Fruit fly (Drosophila melanogaster) Kc167 (cell line): Measurements from ENCODE around the gene CG31883.

Experiments used
- Myc ChIP-seq: fragments of >200 bp; optimal IDR thresholded peaks from 2 replicates; lab custom pipeline; 2017; ENCODE audit warnings: missing external identifiers
- Sin3A ChIP-seq: fragments of >200 bp; optimal IDR thresholded peaks from 2 replicates; lab custom pipeline; 2018; ENCODE audit warnings: missing external identifiers
- h ChIP-seq: fragments of >200 bp; optimal IDR thresholded peaks from 3 replicates; lab custom pipeline; 2018; ENCODE audit warnings: missing external identifiers
- insv ChIP-seq: fragments of >200 bp; optimal IDR thresholded peaks from 3 replicates; lab custom pipeline; 2018; ENCODE audit warnings: missing external identifiers
- psq ChIP-seq: fragments of >200 bp; optimal IDR thresholded peaks from 2 replicates; lab custom pipeline; 2017; ENCODE audit warnings: missing external identifiers
- ttk ChIP-seq: sonication (Bioruptor generic); optimal IDR thresholded peaks from 2 replicates; lab custom pipeline; 2017; ENCODE audit warnings: missing external identifiers

Gene CG31883

dm6 chr2L:9528215-9528614 lies at the start of gene CG31883:
Gene CG31883 (plus strand): TSS chr2L:9528515.
- TF ChIP-seq Myc (no peak), Sin3A (lab: Kevin White, UChicago) (no peak), h (no peak), insv (lab: Kevin White, UChicago) (no peak), ttk (lab: Kevin White, UChicago) (no peak), psq (lab: Kevin White, UChicago) (no peak)

dm6 chr2L:9487468-9487867 lies 40.8 kb upstream of the CG31883 start:
- TF ChIP-seq Myc (no peak), h (no peak), Sin3A (lab: Kevin White, UChicago) (no peak), insv (lab: Kevin White, UChicago) (no peak), psq (lab: Kevin White, UChicago) (no peak), ttk (lab: Kevin White, UChicago) (no peak)

- TF ChIP-seq Sin3A (lab: Kevin White, UChicago) (no peak), h (no peak), insv (lab: Kevin White, UChicago) (no peak), ttk (lab: Kevin White, UChicago) (no peak), Myc (no peak)
Observed at dm6 chr2L:9490788-9491187, 37.5 kb upstream of the CG31883 start.

- TF ChIP-seq insv (lab: Kevin White, UChicago): no peak
- TF ChIP-seq psq (lab: Kevin White, UChicago): no peak
- TF ChIP-seq Myc: no peak
- no peak for TF ChIP-seq Sin3A (lab: Kevin White, UChicago)
- TF ChIP-seq h: no peak
- TF ChIP-seq ttk (lab: Kevin White, UChicago): no peak
Observed at dm6 chr2L:9493375-9494263, 34.7 kb upstream of the CG31883 start.

DNA sequence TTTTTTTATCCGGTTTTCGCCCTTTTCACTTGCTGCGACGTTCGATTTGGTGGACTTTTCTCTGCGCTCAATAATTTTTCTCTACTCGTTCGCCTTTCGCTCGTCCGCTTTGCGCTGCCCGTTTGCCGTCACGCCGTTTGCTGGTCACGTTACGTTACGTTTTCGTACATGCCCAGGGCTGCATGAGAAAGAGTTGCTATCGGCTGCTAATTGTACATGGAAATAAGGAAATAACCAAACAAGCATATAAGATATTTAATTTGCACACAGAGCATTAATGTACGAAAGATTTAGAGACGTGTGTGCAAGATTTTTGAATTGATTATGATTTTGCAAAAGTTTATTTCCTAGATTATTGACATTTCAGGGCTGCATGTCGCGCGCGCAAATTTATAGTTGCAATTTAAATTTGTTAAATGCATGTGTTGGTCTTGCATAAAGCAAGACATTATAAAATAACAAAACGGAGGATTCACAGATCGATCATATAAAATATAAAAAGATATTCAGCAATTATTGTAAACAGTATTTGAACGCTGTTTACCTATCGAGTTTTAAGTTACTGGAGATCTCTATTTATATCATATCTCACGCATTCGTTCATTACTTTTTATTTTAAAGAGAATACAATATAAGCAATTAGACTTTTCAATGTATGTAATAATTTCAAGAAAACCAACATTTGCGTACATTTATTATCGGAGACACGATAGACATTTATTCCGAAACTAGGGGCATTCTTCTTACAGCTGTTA lies 33.5 kb upstream of the CG31883 start, which contains the start of gene Gdi:
Gdi (minus strand) TSS at position 214 of the 755 bp plus-strand sequence.
- TF ChIP-seq insv (lab: Kevin White, UChicago): no peak
- TF ChIP-seq psq (lab: Kevin White, UChicago): no peak
- TF ChIP-seq h: no peak
- TF ChIP-seq ttk (lab: Kevin White, UChicago): no peak
- TF ChIP-seq Sin3A (lab: Kevin White, UChicago): no peak
- no peak for TF ChIP-seq Myc

- TF ChIP-seq psq (lab: Kevin White, UChicago) (no peak), ttk (lab: Kevin White, UChicago) (no peak), h (no peak), Sin3A (lab: Kevin White, UChicago) (no peak), insv (lab: Kevin White, UChicago) (no peak), Myc (no peak)
Observed at dm6 chr2L:9495418-9495779, 32.9 kb upstream of the CG31883 start, which contains the start of gene CG33298. Gene CG33298 (plus strand): TSS chr2L:9495474.

DNA sequence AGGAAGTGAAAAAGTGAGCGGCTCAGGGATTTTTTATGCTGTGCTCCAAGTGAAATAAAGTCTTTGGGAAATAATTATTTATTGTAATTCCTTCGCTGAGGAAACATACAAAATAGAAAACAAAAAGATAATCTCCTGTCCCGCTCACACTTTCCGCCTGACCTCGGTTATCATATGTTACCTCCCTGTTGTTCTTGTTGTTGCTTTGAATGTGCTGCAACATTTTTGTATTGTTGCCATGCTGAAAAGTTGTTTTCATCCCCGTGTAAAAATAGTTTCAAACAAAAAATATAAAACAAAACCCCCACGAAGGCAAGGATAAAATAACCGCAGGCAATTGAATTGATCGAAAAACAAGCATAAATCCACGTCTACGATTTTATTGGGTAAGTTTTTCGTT lies 32.4 kb upstream of the CG31883 start:
- TF ChIP-seq insv (lab: Kevin White, UChicago) (no peak), h (no peak), ttk (lab: Kevin White, UChicago) (no peak), Myc (no peak), Sin3A (lab: Kevin White, UChicago) (no peak), psq (lab: Kevin White, UChicago) (no peak)

DNA sequence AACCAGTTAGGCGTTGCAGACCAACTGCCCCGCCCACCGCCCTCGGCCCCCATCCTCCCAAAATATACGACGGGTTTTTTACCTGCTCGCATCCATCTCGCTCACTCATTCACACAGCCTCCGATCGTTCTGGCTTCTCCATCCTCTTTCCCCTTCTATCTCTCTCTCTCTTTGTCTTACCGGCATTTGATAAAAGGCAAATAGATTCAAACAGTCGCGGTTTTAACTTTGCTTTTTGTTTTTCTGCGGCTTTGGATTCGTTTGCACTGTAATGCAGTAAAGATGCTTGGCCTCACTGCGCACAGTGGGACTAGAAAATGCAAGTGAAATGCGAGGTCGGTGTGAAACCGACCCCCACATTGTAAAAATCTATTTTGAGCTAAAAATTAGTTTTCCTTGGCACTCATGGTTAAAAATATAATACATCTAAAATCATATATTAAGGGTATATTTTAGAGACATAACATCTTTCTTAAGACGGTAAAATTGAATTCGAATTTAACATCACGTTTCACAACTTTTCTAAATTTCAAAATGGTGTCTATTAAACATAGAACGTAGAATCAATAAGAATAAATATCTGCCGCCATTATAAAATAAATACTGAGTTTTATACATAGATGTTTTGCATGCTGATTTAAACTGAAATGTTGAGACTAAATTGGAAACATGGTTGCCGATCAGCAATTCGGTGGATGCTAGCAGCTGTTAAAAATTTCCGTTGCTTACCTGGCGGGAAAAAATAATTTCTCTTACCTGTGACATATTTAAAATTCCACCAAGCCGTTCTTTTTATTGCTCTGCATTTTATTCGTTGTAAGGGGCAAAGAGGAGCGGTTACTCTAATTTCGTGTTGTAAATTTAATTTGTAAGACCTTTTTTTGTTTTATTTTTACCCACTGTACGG lies 31.7 kb upstream of the CG31883 start:
- TF ChIP-seq ttk (lab: Kevin White, UChicago): no peak
- TF ChIP-seq Sin3A (lab: Kevin White, UChicago): no peak
- TF ChIP-seq psq (lab: Kevin White, UChicago): no peak
- TF ChIP-seq h: no peak
- no peak for TF ChIP-seq Myc
- TF ChIP-seq insv (lab: Kevin White, UChicago): no peak

DNA sequence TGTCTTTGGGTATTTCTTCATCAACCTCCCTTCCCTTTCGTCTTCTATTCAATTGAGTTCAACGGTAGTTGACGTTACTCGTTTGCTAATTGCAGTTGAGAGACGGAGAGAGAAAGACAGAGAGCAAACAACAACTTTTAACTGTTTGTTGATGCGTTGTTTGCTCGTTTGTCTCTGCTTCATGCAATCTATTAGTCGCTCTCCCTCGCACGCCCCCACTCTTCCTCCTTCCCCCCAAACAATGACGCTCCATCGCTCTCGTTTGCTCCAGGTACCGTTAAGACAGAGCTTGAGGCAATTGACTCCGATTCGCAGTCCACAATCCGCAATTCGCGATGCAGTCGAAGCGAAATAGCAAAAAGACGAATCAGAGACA lies 31.0 kb upstream of the CG31883 start:
- TF ChIP-seq ttk (lab: Kevin White, UChicago) (no peak), Myc (no peak), insv (lab: Kevin White, UChicago) (no peak)

DNA sequence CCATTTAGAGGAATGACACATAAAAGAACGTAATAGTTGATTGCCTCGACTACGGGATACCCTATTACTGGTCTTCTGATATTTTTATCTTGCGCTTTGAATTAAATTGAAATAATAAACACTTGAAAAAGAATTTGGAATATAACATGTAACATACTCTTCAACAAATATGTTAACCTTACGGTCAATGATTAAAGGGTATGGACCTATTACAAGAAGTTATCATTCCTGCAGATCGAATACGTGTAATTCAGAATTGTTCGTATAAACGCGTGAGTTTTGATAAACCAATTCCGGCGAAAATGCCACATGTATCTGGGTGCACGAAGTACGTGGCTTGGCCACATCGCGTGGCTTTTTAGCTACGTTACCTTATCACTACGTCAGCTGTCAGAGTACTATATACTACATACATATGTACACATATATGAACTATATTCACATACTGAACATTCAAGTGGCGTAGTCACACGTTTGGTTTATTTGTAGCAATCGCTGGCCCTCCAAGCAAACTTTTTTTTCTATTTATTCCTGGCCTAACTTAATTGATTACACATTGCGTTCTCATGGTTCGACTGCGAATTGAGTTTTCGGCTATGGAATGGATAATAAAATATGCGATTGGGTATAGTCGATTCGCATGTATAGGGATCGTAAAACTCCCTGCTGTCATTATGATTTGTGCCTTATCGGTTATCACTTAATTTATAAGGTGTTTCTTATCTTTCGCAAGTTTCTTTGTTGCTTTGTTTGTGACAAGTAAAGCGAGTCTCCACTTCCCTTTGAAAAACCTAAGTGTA lies 29.9 kb upstream of the CG31883 start:
- TF ChIP-seq Myc (no peak), h (no peak), insv (lab: Kevin White, UChicago) (no peak), Sin3A (lab: Kevin White, UChicago) (no peak), ttk (lab: Kevin White, UChicago) (no peak), psq (lab: Kevin White, UChicago) (no peak)

DNA sequence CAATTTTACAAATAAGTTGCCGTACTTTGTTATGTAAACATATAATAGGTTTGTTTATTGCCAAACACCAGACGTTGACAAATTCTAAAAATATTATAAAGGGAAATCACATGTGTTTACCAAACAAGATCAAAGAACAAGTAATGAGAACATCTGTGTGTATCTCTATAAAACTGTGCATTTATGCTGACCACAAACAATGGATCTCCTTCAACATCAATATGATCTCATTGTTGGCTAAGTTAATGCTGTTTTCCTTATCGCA lies 29.4 kb upstream of the CG31883 start:
- TF ChIP-seq Myc (no peak), psq (lab: Kevin White, UChicago) (no peak), ttk (lab: Kevin White, UChicago) (no peak), Sin3A (lab: Kevin White, UChicago) (no peak), h (no peak), insv (lab: Kevin White, UChicago) (no peak)
